Fruit fly (Drosophila melanogaster): ENCODE results near the gene Dysb.

Gene Dysb

dm6 chr3L:18869035-18869826, 1.7 kb downstream of the Dysb start, which contains the start of gene Grx1 (continued):
- TF ChIP-seq CG14965 (GFP tag; optimal IDR thresholded peaks at IDR 0.05; ENCODE audit: borderline replicate concordance): no peak
- TF ChIP-seq Hr51 (GFP tag; optimal IDR thresholded peaks at IDR 0.05): peak; percentile 16 to 64
- TF ChIP-seq HmgD (GFP tag; optimal IDR thresholded peaks at IDR 0.05): no peak
- TF ChIP-seq CG4707 (GFP tag; optimal IDR thresholded peaks at IDR 0.05): no peak
- no peak for TF ChIP-seq btn (GFP tag; optimal IDR thresholded peaks at IDR 0.05)
- TF ChIP-seq sima (GFP tag; optimal IDR thresholded peaks at IDR 0.05): no peak
- 0 out of 3 replicates have a peak, but pooled peaks have one; percentile 23 for TF ChIP-seq ase (GFP tag; IDR thresholded peaks at IDR 0.05)
- TF ChIP-seq Hr39 (optimal IDR thresholded peaks at IDR 0.05): no peak
- no peak for TF ChIP-seq Dll (GFP tag; IDR thresholded peaks at IDR 0.05; ENCODE audit: partially characterized antibody)
- peak in 1 of 2 experiments; percentile 57 for TF ChIP-seq bsh (GFP tag; optimal IDR thresholded peaks at IDR 0.05)
- TF ChIP-seq CG6813 (GFP tag; optimal IDR thresholded peaks at IDR 0.05): peak; percentile 4
- no peak for TF ChIP-seq Doc3 (GFP tag; IDR thresholded peaks at IDR 0.05; ENCODE audit: partially characterized antibody)
- peak; percentile 38 for TF ChIP-seq CrebB (tag; optimal IDR thresholded peaks at IDR 0.05)
- TF ChIP-seq CG8089 (GFP tag; optimal IDR thresholded peaks at IDR 0.05): no peak
- peak; percentile 7; the same call in 1 of the 3 replicates for TF ChIP-seq CG34224 (GFP tag; IDR thresholded peaks at IDR 0.05; ENCODE audit: partially characterized antibody)
- TF ChIP-seq CG10543 (GFP tag; optimal IDR thresholded peaks at IDR 0.05): peak; percentile 66
- TF ChIP-seq caup (GFP tag; optimal IDR thresholded peaks at IDR 0.05; ENCODE audit: severe bottlenecking): peak; percentile 47
- TF ChIP-seq ranshi (GFP tag; IDR thresholded peaks at IDR 0.05): no peak
- no peak for TF ChIP-seq onecut (GFP tag; IDR thresholded peaks at IDR 0.05)
- peak; percentile 38 for TF ChIP-seq HLH54F (GFP tag; optimal IDR thresholded peaks at IDR 0.05)
- peak; percentile 55 for TF ChIP-seq CG18764 (GFP tag; optimal IDR thresholded peaks at IDR 0.05)
- TF ChIP-seq E2f1 (GFP tag; IDR thresholded peaks at IDR 0.05): no peak
- TF ChIP-seq mam (GFP tag; optimal IDR thresholded peaks at IDR 0.05): peak; percentile 52
- peak; percentile 54 for TF ChIP-seq CG12155 (GFP tag; optimal IDR thresholded peaks at IDR 0.05)
- TF ChIP-seq CG6272 (GFP tag; IDR thresholded peaks at IDR 0.05): no peak
- TF ChIP-seq CG5245 (GFP tag; optimal IDR thresholded peaks at IDR 0.05): no peak
- TF ChIP-seq CTCF (GFP tag; optimal IDR thresholded peaks at IDR 0.05): no peak
- no peak for TF ChIP-seq disco-r (GFP tag; optimal IDR thresholded peaks at IDR 0.05)
- TF ChIP-seq cg (GFP tag; optimal IDR thresholded peaks at IDR 0.05): no peak
- TF ChIP-seq Camta (GFP tag; optimal IDR thresholded peaks at IDR 0.05): peak; percentile 21
- no peak for TF ChIP-seq jigr1 (GFP tag; IDR thresholded peaks at IDR 0.05)
- TF ChIP-seq CG7963 (GFP tag; IDR thresholded peaks at IDR 0.05; ENCODE audit: partially characterized antibody): no peak
- peak; percentile 43 for TF ChIP-seq CG4328 (GFP tag; optimal IDR thresholded peaks at IDR 0.05)
- TF ChIP-seq rib (GFP tag; IDR thresholded peaks at IDR 0.05): no peak
- no peak for TF ChIP-seq CG10431 (GFP tag; optimal IDR thresholded peaks at IDR 0.05)
- peak; percentile 32 for TF ChIP-seq fd96Cb (tag; optimal IDR thresholded peaks at IDR 0.05)
- TF ChIP-seq zen (tag; optimal IDR thresholded peaks at IDR 0.05): peak; percentile 14
- peak; percentile 77 for TF ChIP-seq CG12391 (tag; optimal IDR thresholded peaks at IDR 0.05)
- peak in 1 of 2 experiments; percentile 45 for TF ChIP-seq tll (GFP tag; optimal IDR thresholded peaks at IDR 0.05)
- TF ChIP-seq stwl (tag; optimal IDR thresholded peaks at IDR 0.05): peak; percentile 75
- no peak for TF ChIP-seq Eip74EF (GFP tag; optimal IDR thresholded peaks at IDR 0.05)
- no peak for TF ChIP-seq Dfd (GFP tag; optimal IDR thresholded peaks at IDR 0.05)
- peak; percentile 49 to 90 for TF ChIP-seq crp (GFP tag; optimal IDR thresholded peaks at IDR 0.05)
- no peak for TF ChIP-seq nerfin-2 (GFP tag; IDR thresholded peaks at IDR 0.05; ENCODE audit: partially characterized antibody)
- TF ChIP-seq Fer3 (tag; optimal IDR thresholded peaks at IDR 0.05): peak; percentile 48
- no peak for TF ChIP-seq CG11560 (tag; IDR thresholded peaks at IDR 0.05)
- TF ChIP-seq crol (GFP tag; IDR thresholded peaks at IDR 0.05): peak; percentile 77
- TF ChIP-seq CG2889 (GFP tag; IDR thresholded peaks at IDR 0.05): no peak
